Comparison of ENCODE assay signal across 6 fruit fly cellular contexts in genomic region chr3L:2489855-2490254, dm6.
TF ChIP-seq lines count a peak whose summit lies in the region.

No protein-coding gene starts in this region.

- no peak for TF ChIP-seq CTCF in whole organism, embryonic (GFP tag; optimal IDR thresholded peaks at IDR 0.05; lab: Kevin White, UChicago)

TF ChIP-seq in whole organism, 6 proteins besides CTCF, POLR2A, EP300 and RAD21:
- TF ChIP-seq Dll (optimal IDR thresholded peaks at IDR 0.05; lab: Kevin White, UChicago), result peak; percentile 96
- no peak for TF ChIP-seq EcR (GFP tag; optimal IDR thresholded peaks at IDR 0.05; lab: Kevin White, UChicago)

TF ChIP-seq in whole organism, adult, 20 proteins besides CTCF, POLR2A, EP300 and RAD21:
- TF ChIP-seq Hr96 (GFP tag; optimal IDR thresholded peaks at IDR 0.05; lab: Kevin White, UChicago) (no peak), bab1 (GFP tag; optimal IDR thresholded peaks at IDR 0.05; lab: Kevin White, UChicago) (peak; percentile 17)
TF ChIP-seq in whole organism, adult: peak in this region for 1.

TF ChIP-seq in whole organism, embryonic, 481 proteins besides CTCF, POLR2A, EP300 and RAD21 (continues in another document):
- TF ChIP-seq CG3995 (GFP tag; optimal IDR thresholded peaks at IDR 0.05; lab: Kevin White, UChicago) (no peak), CG7928 (GFP tag; optimal IDR thresholded peaks at IDR 0.05; lab: Kevin White, UChicago) (no peak), unc-4 (GFP tag; IDR thresholded peaks at IDR 0.05; lab: Robert Waterston, UW; ENCODE audit: partially characterized antibody) (no peak), Hr78 (GFP tag; optimal IDR thresholded peaks at IDR 0.05; lab: Kevin White, UChicago) (peak in 1 of 2 experiments; percentile 39), CG1792 (GFP tag; optimal IDR thresholded peaks at IDR 0.05; lab: Kevin White, UChicago) (no peak), Dad (GFP tag; optimal IDR thresholded peaks at IDR 0.05; lab: Kevin White, UChicago) (no peak), bsh (GFP tag; optimal IDR thresholded peaks at IDR 0.05; lab: Kevin White, UChicago) (peak in 1 of 2 experiments; percentile 21), fd64A (GFP tag; optimal IDR thresholded peaks at IDR 0.05; lab: Kevin White, UChicago) (no peak), pum (GFP tag; optimal IDR thresholded peaks at IDR 0.05; lab: Kevin White, UChicago) (no peak), CG12659 (GFP tag; optimal IDR thresholded peaks at IDR 0.05; lab: Kevin White, UChicago) (no peak), Drgx (GFP tag; IDR thresholded peaks at IDR 0.05; lab: Robert Waterston, UW) (peak; percentile 55), CG18619 (GFP tag; optimal IDR thresholded peaks at IDR 0.05; lab: Kevin White, UChicago) (no peak), bigmax (GFP tag; optimal IDR thresholded peaks at IDR 0.05; lab: Kevin White, UChicago) (no peak), kni (GFP tag; optimal IDR thresholded peaks at IDR 0.05; lab: Kevin White, UChicago) (no peak), CG7839 (tag; optimal IDR thresholded peaks at IDR 0.05; lab: Kevin White, UChicago) (no peak), hbn (GFP tag; IDR thresholded peaks at IDR 0.05; lab: Robert Waterston, UW; ENCODE audit: partially characterized antibody) (no peak), Ets65A (GFP tag; lab: Kevin White, UChicago) (peak; percentile 79), CG9437 (GFP tag; optimal IDR thresholded peaks at IDR 0.05; lab: Kevin White, UChicago) (no peak), Xbp1 (GFP tag; optimal IDR thresholded peaks at IDR 0.05; lab: Kevin White, UChicago) (no peak), Side (GFP tag; optimal IDR thresholded peaks at IDR 0.05; lab: Kevin White, UChicago) (no peak), schlank (tag; optimal IDR thresholded peaks at IDR 0.05; lab: Kevin White, UChicago) (no peak), CG32532 (GFP tag; IDR thresholded peaks at IDR 0.05; lab: Robert Waterston, UW) (peak; percentile 40; the same call in 1 of the 2 replicates)

TF ChIP-seq in whole organism, prepupa, 60 proteins besides CTCF, POLR2A, EP300 and RAD21 (continues in another document):
- TF ChIP-seq CG8632 (GFP tag; optimal IDR thresholded peaks at IDR 0.05; lab: Kevin White, UChicago), result no peak
- no peak for TF ChIP-seq pdm3 (GFP tag; optimal IDR thresholded peaks at IDR 0.05; lab: Kevin White, UChicago)
- peak; percentile 62 for TF ChIP-seq dsx (GFP tag; optimal IDR thresholded peaks at IDR 0.05; lab: Kevin White, UChicago; ENCODE audit: poor library complexity, severe bottlenecking)
- no peak for TF ChIP-seq acj6 (GFP tag; optimal IDR thresholded peaks at IDR 0.05; lab: Kevin White, UChicago)
- TF ChIP-seq Eip75B (GFP tag; optimal IDR thresholded peaks at IDR 0.05; lab: Kevin White, UChicago), result no peak
- no peak for TF ChIP-seq Smox (GFP tag; optimal IDR thresholded peaks at IDR 0.05; lab: Kevin White, UChicago)
- no peak for TF ChIP-seq Ets21C (GFP tag; optimal IDR thresholded peaks at IDR 0.05; lab: Kevin White, UChicago)
- TF ChIP-seq fd85E (GFP tag; optimal IDR thresholded peaks at IDR 0.05; lab: Kevin White, UChicago), result peak; percentile 44
- peak; percentile 29; the same call in 1 of the 2 replicates for TF ChIP-seq CG15336 (GFP tag; IDR thresholded peaks at IDR 0.05; lab: Robert Waterston, UW)
- no peak for TF ChIP-seq cyc (GFP tag; optimal IDR thresholded peaks at IDR 0.05; lab: Kevin White, UChicago)
- peak; percentile 75 for TF ChIP-seq Eip78C (GFP tag; lab: Kevin White, UChicago)
- TF ChIP-seq ss (GFP tag; optimal IDR thresholded peaks at IDR 0.05; lab: Kevin White, UChicago), result peak; percentile 24 to 65
- TF ChIP-seq CG8319 (GFP tag; optimal IDR thresholded peaks at IDR 0.05; lab: Kevin White, UChicago), result no peak
- peak; percentile 51 for TF ChIP-seq CG3919 (GFP tag; optimal IDR thresholded peaks at IDR 0.05; lab: Kevin White, UChicago)
- TF ChIP-seq CG10669 (GFP tag; optimal IDR thresholded peaks at IDR 0.05; lab: Kevin White, UChicago), result no peak
- no peak for TF ChIP-seq vri (GFP tag; optimal IDR thresholded peaks at IDR 0.05; lab: Kevin White, UChicago)
- peak; percentile 63 for TF ChIP-seq eg (GFP tag; IDR thresholded peaks at IDR 0.05; lab: Robert Waterston, UW)
- peak; percentile 66 for TF ChIP-seq CG9139 (GFP tag; optimal IDR thresholded peaks at IDR 0.05; lab: Kevin White, UChicago)
- peak; percentile 48 for TF ChIP-seq Sox102F (GFP tag; optimal IDR thresholded peaks at IDR 0.05; lab: Kevin White, UChicago)
- peak; percentile 82 for TF ChIP-seq Blimp-1 (GFP tag; optimal IDR thresholded peaks at IDR 0.05; lab: Kevin White, UChicago)
- TF ChIP-seq fkh (GFP tag; optimal IDR thresholded peaks at IDR 0.05; lab: Kevin White, UChicago), result no peak
- no peak for TF ChIP-seq spab (GFP tag; optimal IDR thresholded peaks at IDR 0.05; lab: Kevin White, UChicago)

TF ChIP-seq in whole organism, pupa, 21 proteins besides CTCF, POLR2A, EP300 and RAD21:
- TF ChIP-seq CG32121 (GFP tag; IDR thresholded peaks at IDR 0.05; lab: Robert Waterston, UW), result peak; percentile 42; the same call in 1 of the 2 replicates
- peak; percentile 67; the same call in 1 of the 2 replicates for TF ChIP-seq Ets98B (GFP tag; IDR thresholded peaks at IDR 0.05; lab: Robert Waterston, UW)
- no peak for TF ChIP-seq CG34367 (tag; optimal IDR thresholded peaks at IDR 0.05; lab: Kevin White, UChicago)
- peak; percentile 41; the same call in 1 of the 3 replicates for TF ChIP-seq CG4496 (GFP tag; IDR thresholded peaks at IDR 0.05; lab: Robert Waterston, UW)
- TF ChIP-seq CG8301 (tag; optimal IDR thresholded peaks at IDR 0.05; lab: Kevin White, UChicago), result no peak
- no peak for TF ChIP-seq Snoo (tag; optimal IDR thresholded peaks at IDR 0.05; lab: Kevin White, UChicago)
- TF ChIP-seq CG15710 (tag; optimal IDR thresholded peaks at IDR 0.05; lab: Kevin White, UChicago), result no peak
- TF ChIP-seq CG9948 (tag; optimal IDR thresholded peaks at IDR 0.05; lab: Kevin White, UChicago), result no peak
- TF ChIP-seq CG10348 (GFP tag; IDR thresholded peaks at IDR 0.05; lab: Robert Waterston, UW), result no peak
- peak; percentile 77 for TF ChIP-seq fd96Ca (GFP tag; IDR thresholded peaks at IDR 0.05; lab: Robert Waterston, UW)
- TF ChIP-seq Pif1B (GFP tag; optimal IDR thresholded peaks at IDR 0.05; lab: Kevin White, UChicago), result peak; percentile 42
- peak; percentile 76 for TF ChIP-seq EcR (GFP tag; optimal IDR thresholded peaks at IDR 0.05; lab: Kevin White, UChicago)
- peak; percentile 65 for TF ChIP-seq CG13204 (GFP tag; optimal IDR thresholded peaks at IDR 0.05; lab: Kevin White, UChicago)
- TF ChIP-seq gl (tag; optimal IDR thresholded peaks at IDR 0.05; lab: Kevin White, UChicago), result no peak
- peak; percentile 17 for TF ChIP-seq Pif1A (GFP tag; optimal IDR thresholded peaks at IDR 0.05; lab: Kevin White, UChicago)
- TF ChIP-seq CG12605 (GFP tag; IDR thresholded peaks at IDR 0.05; lab: Robert Waterston, UW), result 0 out of 2 replicates have a peak, but pooled peaks have one; percentile 37

TF ChIP-seq in whole organism, wandering third instar larva, 38 proteins besides CTCF, POLR2A, EP300 and RAD21 (continues in another document):
- no peak for TF ChIP-seq sv (GFP tag; optimal IDR thresholded peaks at IDR 0.05; lab: Kevin White, UChicago)
- TF ChIP-seq dl (GFP tag; optimal IDR thresholded peaks at IDR 0.05; lab: Kevin White, UChicago; ENCODE audit: insufficient read depth in 1 of 2, partially characterized antibody in 2 of 2), result peak; percentile 93 to 96
- TF ChIP-seq Hr83 (GFP tag; optimal IDR thresholded peaks at IDR 0.05; lab: Kevin White, UChicago; ENCODE audit: poor library complexity, severe bottlenecking), result peak; percentile 30
- no peak for TF ChIP-seq jim (GFP tag; optimal IDR thresholded peaks at IDR 0.05; lab: Kevin White, UChicago)
- peak; percentile 98 for TF ChIP-seq Dif (GFP tag; optimal IDR thresholded peaks at IDR 0.05; lab: Kevin White, UChicago; ENCODE audit: partially characterized antibody)
- TF ChIP-seq Rel (GFP tag; optimal IDR thresholded peaks at IDR 0.05; lab: Kevin White, UChicago), result no peak
- TF ChIP-seq Rel (tag; optimal IDR thresholded peaks at IDR 0.05; lab: Kevin White, UChicago), result no peak
- no peak for TF ChIP-seq OdsH (GFP tag; optimal IDR thresholded peaks at IDR 0.05; lab: Kevin White, UChicago)
- TF ChIP-seq dmrt93B (GFP tag; optimal IDR thresholded peaks at IDR 0.05; lab: Kevin White, UChicago), result no peak
- no peak for TF ChIP-seq rgr (GFP tag; optimal IDR thresholded peaks at IDR 0.05; lab: Kevin White, UChicago)
- TF ChIP-seq brk (GFP tag; optimal IDR thresholded peaks at IDR 0.05; lab: Kevin White, UChicago), result no peak
- TF ChIP-seq fru (GFP tag; optimal IDR thresholded peaks at IDR 0.05; lab: Kevin White, UChicago), result no peak
- TF ChIP-seq Mio (GFP tag; optimal IDR thresholded peaks at IDR 0.05; lab: Kevin White, UChicago), result no peak
- TF ChIP-seq Dfd (GFP tag; optimal IDR thresholded peaks at IDR 0.05; lab: Kevin White, UChicago), result no peak
- TF ChIP-seq usp (GFP tag; optimal IDR thresholded peaks at IDR 0.05; lab: Kevin White, UChicago), result no peak
- no peak for TF ChIP-seq CG9705 (GFP tag; optimal IDR thresholded peaks at IDR 0.05; lab: Kevin White, UChicago)
- peak; percentile 95 for TF ChIP-seq Vsx2 (GFP tag; optimal IDR thresholded peaks at IDR 0.05; lab: Kevin White, UChicago; ENCODE audit: partially characterized antibody)
- no peak for TF ChIP-seq N (GFP tag; optimal IDR thresholded peaks at IDR 0.05; lab: Kevin White, UChicago)
- peak; percentile 79 for TF ChIP-seq sage (GFP tag; optimal IDR thresholded peaks at IDR 0.05; lab: Kevin White, UChicago)
- TF ChIP-seq Hr78 (GFP tag; optimal IDR thresholded peaks at IDR 0.05; lab: Kevin White, UChicago), result no peak
- no peak for TF ChIP-seq h (GFP tag; optimal IDR thresholded peaks at IDR 0.05; lab: Kevin White, UChicago)
- TF ChIP-seq Myc (optimal IDR thresholded peaks at IDR 0.05; lab: Kevin White, UChicago), result no peak
- no peak for TF ChIP-seq ey (GFP tag; optimal IDR thresholded peaks at IDR 0.05; lab: Kevin White, UChicago)
- peak; percentile 13 for TF ChIP-seq CrebA (GFP tag; optimal IDR thresholded peaks at IDR 0.05; lab: Kevin White, UChicago; ENCODE audit: borderline replicate concordance)
- no peak for TF ChIP-seq Hnf4 (GFP tag; optimal IDR thresholded peaks at IDR 0.05; lab: Kevin White, UChicago)
- no peak for TF ChIP-seq pan (optimal IDR thresholded peaks at IDR 0.05; lab: Kevin White, UChicago)
- TF ChIP-seq tai (GFP tag; optimal IDR thresholded peaks at IDR 0.05; lab: Kevin White, UChicago), result no peak
- no peak for TF ChIP-seq lola (GFP tag; optimal IDR thresholded peaks at IDR 0.05; lab: Kevin White, UChicago)
- TF ChIP-seq br (GFP tag; optimal IDR thresholded peaks at IDR 0.05; lab: Kevin White, UChicago), result no peak
- TF ChIP-seq woc (GFP tag; optimal IDR thresholded peaks at IDR 0.05; lab: Kevin White, UChicago), result no peak
- TF ChIP-seq Abd-B (GFP tag; optimal IDR thresholded peaks at IDR 0.05; lab: Kevin White, UChicago), result no peak
- peak; percentile 17 to 58 for TF ChIP-seq foxo (GFP tag; optimal IDR thresholded peaks at IDR 0.05; lab: Kevin White, UChicago)
- no peak for TF ChIP-seq Sp1 (GFP tag; optimal IDR thresholded peaks at IDR 0.05; lab: Kevin White, UChicago)
- no peak for TF ChIP-seq Jra (GFP tag; optimal IDR thresholded peaks at IDR 0.05; lab: Kevin White, UChicago)
